Worm (Caenorhabditis elegans) whole organism, L1 larva: ENCODE measurements around the gene T25E4.1.
A peak's percentile ranks its signal among the peaks of the same experiment; 100 is the strongest.

Experiments used
- C16A3.4 ChIP-seq: fragments of 150-350 bp; optimal IDR thresholded peaks from 2 replicates; lab custom pipeline; 2014; ENCODE audit warnings: missing biosample characterization, missing genetic modification characterization
- aha-1 ChIP-seq: fragments of 150-350 bp; optimal IDR thresholded peaks from 2 replicates; lab custom pipeline; 2014; ENCODE audit warnings: missing biosample characterization, missing genetic modification characterization
- alr-1 ChIP-seq: fragments of 200-800 bp; sonication (Bioruptor generic); optimal IDR thresholded peaks from 2 replicates; lab custom pipeline; 2018; ENCODE audit warnings: borderline replicate concordance, mild to moderate bottlenecking, missing genetic modification characterization, missing compliant biosample characterization
- ama-1 ChIP-seq: fragments of 150-350 bp; optimal IDR thresholded peaks from 2 replicates; lab custom pipeline; 2014
- blmp-1 ChIP-seq: fragments of 150-350 bp; optimal IDR thresholded peaks from 2 replicates; lab custom pipeline; 2014; ENCODE audit warnings: missing biosample characterization, missing genetic modification characterization
- ceh-8 ChIP-seq: fragments of 200-800 bp; sonication (Bioruptor generic); optimal IDR thresholded peaks from 2 replicates; lab custom pipeline; 2018; ENCODE audit warnings: mild to moderate bottlenecking, missing genetic modification characterization, moderate library complexity, missing compliant biosample characterization
- ceh-82 ChIP-seq, 3 experiments: fragments of 150-350 bp in 1 of 3; sonication (generic microtip) in 2 of 3; optimal IDR thresholded peaks; 2 replicates each; lab custom pipeline; 2014 to 2017; ENCODE audit warnings: missing biosample characterization in 3 of 3, missing genetic modification characterization in 3 of 3
- ceh-88 ChIP-seq: fragments of 200-800 bp; sonication (Bioruptor generic); IDR thresholded peaks from 2 replicates; pipeline ENCODE4 v1.3.6; 2022; ENCODE audit warnings: missing genetic modification characterization, missing compliant biosample characterization
- ceh-90 ChIP-seq: sonication (generic microtip); optimal IDR thresholded peaks from 2 replicates; lab custom pipeline; 2016; ENCODE audit warnings: missing genetic modification characterization, missing compliant biosample characterization
- egl-13 ChIP-seq: sonication (generic microtip); optimal IDR thresholded peaks from 2 replicates; lab custom pipeline; 2016; ENCODE audit warnings: missing genotype, missing genetic modification reagents, missing genetic modification characterization, missing compliant biosample characterization
- egl-27 ChIP-seq, 2 experiments: fragments of 150-350 bp in 1 of 2; sonication (generic microtip); optimal IDR thresholded peaks; 3 replicates each; lab custom pipeline; 2017 to 2018; ENCODE audit warnings: missing biosample characterization in 2 of 2, missing genetic modification characterization in 2 of 2, missing genetic modification reagents in 2 of 2
- elt-2 ChIP-seq: sonication (generic microtip); optimal IDR thresholded peaks from 2 replicates; lab custom pipeline; 2016; ENCODE audit warnings: missing genetic modification characterization, mild to moderate bottlenecking, inconsistent platforms, missing compliant biosample characterization, missing genetic modification reagents
- elt-3 ChIP-seq, 6 experiments: fragments of 150-350 bp in 1 of 6; sonication (generic microtip); optimal IDR thresholded peaks; 2 replicates each; lab custom pipeline; 2017 to 2018; ENCODE audit warnings: missing biosample characterization in 6 of 6, missing genetic modification characterization in 6 of 6, inconsistent platforms in 1 of 6
- ets-5 ChIP-seq: fragments of 200-800 bp; sonication (Bioruptor generic); IDR thresholded peaks from 2 replicates; pipeline ENCODE4 v1.3.6; 2022; ENCODE audit warnings: missing genetic modification characterization, missing compliant biosample characterization
- fkh-4 ChIP-seq: sonication (generic microtip); optimal IDR thresholded peaks from 2 replicates; lab custom pipeline; 2016; ENCODE audit warnings: missing compliant biosample characterization, missing genetic modification characterization, borderline replicate concordance
- fkh-8 ChIP-seq: sonication (generic microtip); optimal IDR thresholded peaks from 2 replicates; lab custom pipeline; 2016; ENCODE audit warnings: mild to moderate bottlenecking, missing genetic modification characterization, missing compliant biosample characterization
- fos-1 ChIP-seq: fragments of 150-350 bp; optimal IDR thresholded peaks from 2 replicates; lab custom pipeline; 2014; ENCODE audit warnings: missing biosample characterization, missing genetic modification characterization
- hlh-17 ChIP-seq: fragments of 200-800 bp; sonication (Bioruptor generic); optimal IDR thresholded peaks from 2 replicates; lab custom pipeline; 2018; ENCODE audit warnings: missing genetic modification characterization, mild to moderate bottlenecking, missing compliant biosample characterization, moderate library complexity, borderline replicate concordance
- hlh-4 ChIP-seq: sonication (generic microtip); optimal IDR thresholded peaks from 2 replicates; lab custom pipeline; 2016; ENCODE audit warnings: mild to moderate bottlenecking, missing genetic modification characterization, missing compliant biosample characterization
- irx-1 ChIP-seq: sonication (generic microtip); optimal IDR thresholded peaks from 2 replicates; lab custom pipeline; 2016; ENCODE audit warnings: missing genetic modification characterization, missing compliant biosample characterization
- isw-1 ChIP-seq: fragments of 200-800 bp; sonication (Bioruptor generic); IDR thresholded peaks from 2 replicates; pipeline ENCODE4 v1.3.6; 2022; ENCODE audit warnings: missing genetic modification characterization, missing compliant biosample characterization
- jun-1 ChIP-seq: fragments of 150-350 bp; optimal IDR thresholded peaks from 2 replicates; lab custom pipeline; 2014; ENCODE audit warnings: missing biosample characterization, missing genetic modification reagents, missing genetic modification characterization
- lin-13 ChIP-seq: fragments of 150-350 bp; optimal IDR thresholded peaks from 2 replicates; lab custom pipeline; 2014; ENCODE audit warnings: missing biosample characterization, missing genetic modification reagents, missing genetic modification characterization
- lin-15B ChIP-seq: fragments of 150-350 bp; sonication (generic microtip); optimal IDR thresholded peaks from 3 replicates; lab custom pipeline; 2014; ENCODE audit warnings: missing biosample characterization, missing genetic modification characterization
- lin-35 ChIP-seq, 2 experiments: fragments of 150-350 bp; optimal IDR thresholded peaks; 2 replicates each; lab custom pipeline; 2014; ENCODE audit warnings: missing biosample characterization in 2 of 2, missing genetic modification characterization in 2 of 2, missing genetic modification reagents in 2 of 2
- lin-39 ChIP-seq: fragments of 150-350 bp; optimal IDR thresholded peaks from 2 replicates; lab custom pipeline; 2014; ENCODE audit warnings: missing biosample characterization, missing genetic modification reagents, missing genetic modification characterization
- lir-3 ChIP-seq: sonication (generic microtip); optimal IDR thresholded peaks from 2 replicates; lab custom pipeline; 2016; ENCODE audit warnings: mild to moderate bottlenecking, missing genetic modification characterization, moderate library complexity, missing compliant biosample characterization; ENCODE audit not compliant: poor library complexity
- lsy-2 ChIP-seq, 2 experiments: fragments of 150-350 bp; optimal IDR thresholded peaks; 2 replicates each; lab custom pipeline; 2014; ENCODE audit warnings: missing biosample characterization in 2 of 2, missing genetic modification characterization in 2 of 2
- mdl-1 ChIP-seq, 2 experiments: fragments of 150-350 bp; optimal IDR thresholded peaks; 2 replicates each; lab custom pipeline; 2014 to 2017; ENCODE audit warnings: missing biosample characterization in 2 of 2, missing genetic modification characterization in 2 of 2, inconsistent platforms in 1 of 2
- nhr-20 ChIP-seq: sonication (generic microtip); optimal IDR thresholded peaks from 2 replicates; lab custom pipeline; 2016; ENCODE audit warnings: mild to moderate bottlenecking, missing genetic modification characterization, missing compliant biosample characterization
- nhr-237 ChIP-seq: fragments of 150-350 bp; optimal IDR thresholded peaks from 2 replicates; lab custom pipeline; 2014; ENCODE audit warnings: missing biosample characterization, missing genetic modification characterization
- nhr-28 ChIP-seq: fragments of 150-350 bp; optimal IDR thresholded peaks from 2 replicates; lab custom pipeline; 2014; ENCODE audit warnings: missing biosample characterization, missing genetic modification characterization
- nhr-47 ChIP-seq: sonication (generic microtip); optimal IDR thresholded peaks from 2 replicates; lab custom pipeline; 2016; ENCODE audit warnings: mild to moderate bottlenecking, missing genetic modification characterization, moderate library complexity, missing compliant biosample characterization
- nhr-71 ChIP-seq: sonication (generic microtip); optimal IDR thresholded peaks from 2 replicates; lab custom pipeline; 2016; ENCODE audit warnings: mild to moderate bottlenecking, missing genetic modification characterization, moderate library complexity, missing compliant biosample characterization
- nhr-77 ChIP-seq: fragments of 150-350 bp; optimal IDR thresholded peaks from 2 replicates; lab custom pipeline; 2014; ENCODE audit warnings: missing biosample characterization, missing genetic modification characterization
- nhr-84 ChIP-seq: sonication (generic microtip); optimal IDR thresholded peaks from 2 replicates; lab custom pipeline; 2017; ENCODE audit warnings: missing biosample characterization, missing genetic modification characterization
- pqm-1 ChIP-seq: sonication (generic microtip); optimal IDR thresholded peaks from 3 replicates; lab custom pipeline; 2017; ENCODE audit warnings: missing biosample characterization, missing genetic modification characterization
- skn-1 ChIP-seq: fragments of 150-350 bp; optimal IDR thresholded peaks from 2 replicates; lab custom pipeline; 2014; ENCODE audit warnings: missing biosample characterization, missing genetic modification characterization
- snpc-4 ChIP-seq: fragments of 150-350 bp; optimal IDR thresholded peaks from 2 replicates; lab custom pipeline; 2014; ENCODE audit warnings: missing biosample characterization, missing genetic modification characterization
- snu-23 ChIP-seq: sonication (generic microtip); optimal IDR thresholded peaks from 2 replicates; lab custom pipeline; 2016; ENCODE audit warnings: missing genetic modification characterization, missing compliant biosample characterization
- sox-4 ChIP-seq: sonication (generic microtip); optimal IDR thresholded peaks from 2 replicates; lab custom pipeline; 2016; ENCODE audit warnings: missing genetic modification characterization, missing compliant biosample characterization
- sptf-1 ChIP-seq: fragments of 150-350 bp; optimal IDR thresholded peaks from 2 replicates; lab custom pipeline; 2014; ENCODE audit warnings: missing biosample characterization, missing genetic modification characterization
- sup-37 ChIP-seq: fragments of 200-800 bp; sonication (Bioruptor generic); optimal IDR thresholded peaks from 2 replicates; lab custom pipeline; 2018; ENCODE audit warnings: mild to moderate bottlenecking, missing genetic modification characterization, missing compliant biosample characterization
- swsn-7 ChIP-seq: sonication (generic microtip); optimal IDR thresholded peaks from 2 replicates; lab custom pipeline; 2016; ENCODE audit warnings: missing genetic modification characterization, missing compliant biosample characterization
- tbx-2 ChIP-seq: sonication (generic microtip); optimal IDR thresholded peaks from 2 replicates; lab custom pipeline; 2016; ENCODE audit warnings: missing genetic modification characterization, missing compliant biosample characterization
- unc-130 ChIP-seq: fragments of 150-350 bp; optimal IDR thresholded peaks from 2 replicates; lab custom pipeline; 2017; ENCODE audit warnings: missing biosample characterization, missing genetic modification characterization, inconsistent platforms
- unc-62 ChIP-seq: fragments of 150-350 bp; optimal IDR thresholded peaks from 2 replicates; lab custom pipeline; 2014; ENCODE audit warnings: missing biosample characterization, missing genetic modification reagents, missing genetic modification characterization
- unc-98 ChIP-seq: fragments of 200-800 bp; sonication (Bioruptor generic); IDR thresholded peaks from 2 replicates; pipeline ENCODE4 v1.3.6; 2022; ENCODE audit warnings: missing genetic modification characterization, missing compliant biosample characterization
- vab-15 ChIP-seq: sonication (generic microtip); optimal IDR thresholded peaks from 2 replicates; lab custom pipeline; 2017; ENCODE audit warnings: missing genotype, mild to moderate bottlenecking, missing genetic modification characterization, missing compliant biosample characterization
- xbp-1 ChIP-seq: sonication (generic microtip); optimal IDR thresholded peaks from 2 replicates; lab custom pipeline; 2016; ENCODE audit warnings: missing genetic modification characterization, missing compliant biosample characterization
- zag-1 ChIP-seq: fragments of 150-350 bp; optimal IDR thresholded peaks from 2 replicates; lab custom pipeline; 2014; ENCODE audit warnings: missing biosample characterization, missing genetic modification characterization
- zip-4 ChIP-seq: fragments of 200-800 bp; sonication (Bioruptor generic); optimal IDR thresholded peaks from 2 replicates; lab custom pipeline; 2018; ENCODE audit warnings: mild to moderate bottlenecking, missing genetic modification characterization, moderate library complexity, missing compliant biosample characterization

The T25E4.1 gene

ce11 chrII:5543476-5544144, 34.5 kb upstream of the T25E4.1 start (continued):
- peak; percentile 100 for TF ChIP-seq ama-1 (lab: Kevin White, UChicago)
- peak; percentile 81 for TF ChIP-seq blmp-1
- peak; percentile 62 for TF ChIP-seq aha-1 (tag; lab: Kevin White, UChicago)
- TF ChIP-seq lin-35 (GFP tag; optimal IDR thresholded peaks at IDR 0.05; lab: Kevin White, UChicago): peak; percentile 86 to 94
- TF ChIP-seq lir-3: peak; percentile 92
- peak; percentile 38 to 93 for TF ChIP-seq mdl-1 (tag; optimal IDR thresholded peaks at IDR 0.05; lab: Kevin White, UChicago)
- TF ChIP-seq swsn-7 (tag; lab: Kevin White, UChicago): peak; percentile 100
- TF ChIP-seq lin-13 (GFP tag; lab: Kevin White, UChicago): peak; percentile 96
- peak; percentile 92 to 93 for TF ChIP-seq egl-27 (tag; optimal IDR thresholded peaks at IDR 0.05; lab: Kevin White, UChicago)
- peak; percentile 100 for TF ChIP-seq nhr-47 (tag; lab: Kevin White, UChicago)
- peak; percentile 98 for TF ChIP-seq xbp-1 (tag; lab: Kevin White, UChicago)
- peak; percentile 49 for TF ChIP-seq hlh-4 (tag; lab: Kevin White, UChicago)
- peak; percentile 92 for TF ChIP-seq hlh-17 (GFP tag; lab: Kevin White, UChicago)
- peak; percentile 98 for TF ChIP-seq ceh-88 (GFP tag; lab: Robert Waterston, UW)
- no peak for TF ChIP-seq sptf-1 (tag; lab: Kevin White, UChicago)
- TF ChIP-seq fos-1: peak; percentile 97
- peak; percentile 98 for TF ChIP-seq sup-37 (GFP tag; lab: Kevin White, UChicago)
- peak; percentile 95 for TF ChIP-seq zag-1
- TF ChIP-seq nhr-237 (tag; lab: Kevin White, UChicago): peak; percentile 91
- TF ChIP-seq nhr-71: peak; percentile 100
- TF ChIP-seq isw-1 (GFP tag; lab: Robert Waterston, UW): peak; percentile 98
- TF ChIP-seq irx-1: peak; percentile 99
- peak; percentile 86 for TF ChIP-seq fkh-4 (tag; lab: Kevin White, UChicago)
- peak; percentile 90 for TF ChIP-seq skn-1 (tag; lab: Kevin White, UChicago)
- TF ChIP-seq nhr-28 (tag; lab: Kevin White, UChicago): peak; percentile 69
- peak; percentile 47 to 98 (median 80) for TF ChIP-seq elt-3 (tag; optimal IDR thresholded peaks at IDR 0.05; lab: Kevin White, UChicago)
- TF ChIP-seq unc-130 (tag; lab: Kevin White, UChicago): peak; percentile 98
- peak; percentile 99 for TF ChIP-seq jun-1 (tag; lab: Kevin White, UChicago)
- TF ChIP-seq sox-4: peak; percentile 98
- peak; percentile 87 for TF ChIP-seq vab-15
- no peak for TF ChIP-seq alr-1 (tag; lab: Kevin White, UChicago)
- TF ChIP-seq fkh-8 (tag; lab: Kevin White, UChicago): peak; percentile 98
- peak; percentile 99 for TF ChIP-seq C16A3.4
- TF ChIP-seq zip-4 (GFP tag; lab: Kevin White, UChicago): peak; percentile 95
- peak; percentile 96 for TF ChIP-seq lsy-2 (tag; optimal IDR thresholded peaks at IDR 0.05; lab: Kevin White, UChicago)
- peak; percentile 60 for TF ChIP-seq lin-15B (tag; lab: Kevin White, UChicago)
- TF ChIP-seq tbx-2 (tag; lab: Kevin White, UChicago): peak; percentile 100
- peak; percentile 100 for TF ChIP-seq elt-2 (tag; lab: Kevin White, UChicago)
- TF ChIP-seq ceh-8: peak; percentile 98
- peak; percentile 99 for TF ChIP-seq nhr-77
- TF ChIP-seq snu-23 (GFP tag; lab: Kevin White, UChicago): peak; percentile 100
- TF ChIP-seq nhr-84 (tag; lab: Kevin White, UChicago): peak; percentile 78
- TF ChIP-seq egl-13 (tag; lab: Kevin White, UChicago): peak; percentile 98
- 0 out of 2 replicates have a peak, but pooled peaks have one; percentile 74 for TF ChIP-seq ets-5
- TF ChIP-seq unc-98 (GFP tag; lab: Robert Waterston, UW): peak; percentile 79
- peak; percentile 96 to 97 (median 97) for TF ChIP-seq ceh-82 (tag; optimal IDR thresholded peaks at IDR 0.05; lab: Kevin White, UChicago)
- peak; percentile 96 for TF ChIP-seq lin-39 (tag; lab: Kevin White, UChicago)
- TF ChIP-seq pqm-1: peak; percentile 91
- peak; percentile 100 for TF ChIP-seq nhr-20 (tag; lab: Kevin White, UChicago)
- TF ChIP-seq unc-62 (GFP tag; lab: Kevin White, UChicago): peak; percentile 46
- peak; percentile 71 for TF ChIP-seq ceh-90 (tag; lab: Kevin White, UChicago)
- peak; percentile 100 for TF ChIP-seq snpc-4 (tag; lab: Kevin White, UChicago)
